Worm (Caenorhabditis elegans): Measurements from ENCODE around the gene Y37D8A.5.

Gene Y37D8A.5

ce11 chrIII:12860119-12860518, 4.8 kb upstream of the Y37D8A.5 start:
- TF ChIP-seq mxl-3 (GFP tag; optimal IDR thresholded peaks at IDR 0.05) (peak; percentile 68), tag-97 (GFP tag; IDR thresholded peaks at IDR 0.05) (no peak), zfp-3 (GFP tag; conservative IDR thresholded peaks at IDR 0.05) (no peak), skn-1 (tag; optimal IDR thresholded peaks at IDR 0.05) (no peak), tra-1 (GFP tag; IDR thresholded peaks at IDR 0.05) (no peak), hlh-11 (tag; optimal IDR thresholded peaks at IDR 0.05) (peak; percentile 13), ceh-32 (tag; optimal IDR thresholded peaks at IDR 0.05; ENCODE audit: poor library complexity) (no peak), ceh-44 (GFP tag; IDR thresholded peaks at IDR 0.05) (no peak), nhr-28 (tag; optimal IDR thresholded peaks at IDR 0.05) (peak; percentile 39), hif-1 (tag; optimal IDR thresholded peaks at IDR 0.05) (no peak), nhr-76 (tag; optimal IDR thresholded peaks at IDR 0.05) (no peak), T26A8.4 (GFP tag; IDR thresholded peaks at IDR 0.05) (no peak), lin-38 (GFP tag; IDR thresholded peaks at IDR 0.05) (no peak), hlh-30 (tag; optimal IDR thresholded peaks at IDR 0.05; ENCODE audit: insufficient read depth) (peak; percentile 8), pha-4 (GFP tag; IDR thresholded peaks at IDR 0.05) (no peak), pha-4 (tag; optimal IDR thresholded peaks at IDR 0.05) (no peak), zip-2 (tag; optimal IDR thresholded peaks at IDR 0.05) (no peak), madf-5 (GFP tag; IDR thresholded peaks at IDR 0.05) (no peak)

DNA sequence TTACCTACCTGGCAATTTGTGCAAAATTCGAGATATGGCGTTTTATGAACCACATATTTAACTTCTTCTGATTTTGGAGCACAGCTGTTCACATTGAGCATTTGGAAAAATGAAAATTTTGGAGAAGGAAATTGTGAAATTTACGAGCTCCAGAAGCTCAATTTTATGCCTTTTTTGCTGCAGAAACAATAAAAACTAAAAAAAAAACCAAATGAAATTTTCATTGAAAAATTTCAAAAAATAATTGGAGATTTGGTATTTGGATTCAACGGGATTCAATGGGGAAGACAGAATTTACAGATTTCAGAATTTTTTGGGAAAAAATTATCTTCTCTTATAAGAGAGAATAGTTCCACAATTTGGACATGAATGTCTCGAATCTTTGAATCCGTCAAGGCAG, 1.3 kb upstream of the Y37D8A.5 start, which contains the start of gene Y37D8A.26:
Gene Y37D8A.26 (minus strand): TSS at position 101 of the 400 bp plus-strand sequence.
- TF ChIP-seq gei-8 (GFP tag; optimal IDR thresholded peaks at IDR 0.05) (no peak), lin-13 (GFP tag; optimal IDR thresholded peaks at IDR 0.05) (no peak), ama-1 (optimal IDR thresholded peaks at IDR 0.05) (no peak), pha-4 (GFP tag; IDR thresholded peaks at IDR 0.05) (no peak), pha-4 (tag; optimal IDR thresholded peaks at IDR 0.05) (no peak), nhr-48 (tag; optimal IDR thresholded peaks at IDR 0.05) (no peak), duxl-1 (tag; optimal IDR thresholded peaks at IDR 0.05; ENCODE audit: poor library complexity) (no peak), zag-1 (tag; optimal IDR thresholded peaks at IDR 0.05) (no peak)

DNA sequence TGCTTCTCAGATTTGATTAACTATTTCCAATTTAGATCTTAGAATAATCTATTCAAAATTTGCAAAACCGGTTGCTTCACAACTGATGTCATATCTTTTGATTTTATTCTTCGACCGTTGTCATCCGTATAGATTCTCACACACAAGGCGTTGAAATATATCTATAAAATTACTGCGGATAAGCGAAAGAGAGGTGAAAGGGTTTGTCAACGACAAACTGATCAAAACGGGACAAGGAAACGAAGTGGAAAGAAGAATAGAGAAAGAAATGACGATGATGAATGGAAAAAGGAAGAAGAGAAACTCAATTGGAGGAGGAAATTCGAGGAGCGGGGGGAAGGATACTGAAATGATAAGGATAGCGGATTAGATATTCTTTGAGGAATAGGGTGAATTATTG, 4.3 kb downstream of the Y37D8A.5 start:
- no peak for TF ChIP-seq dpl-1 (GFP tag; optimal IDR thresholded peaks at IDR 0.05)
- no peak for TF ChIP-seq nhr-102 (tag; optimal IDR thresholded peaks at IDR 0.05)
- TF ChIP-seq nhr-28 (tag; optimal IDR thresholded peaks at IDR 0.05) = peak; percentile 34
- TF ChIP-seq dmd-9 (GFP tag; IDR thresholded peaks at IDR 0.05) = no peak
- no peak for TF ChIP-seq nhr-25 (tag; optimal IDR thresholded peaks at IDR 0.05; ENCODE audit: borderline replicate concordance, insufficient read depth)

ce11 chrIII:12849691-12850090, 5.6 kb downstream of the Y37D8A.5 start:
- no peak for TF ChIP-seq fos-1 (tag; optimal IDR thresholded peaks at IDR 0.05)
- peak; percentile 100 for TF ChIP-seq nhr-28 (tag; optimal IDR thresholded peaks at IDR 0.05)
- TF ChIP-seq ceh-44 (GFP tag; IDR thresholded peaks at IDR 0.05) = no peak
- TF ChIP-seq nhr-10 (tag; optimal IDR thresholded peaks at IDR 0.05) = no peak
- TF ChIP-seq hlh-30 (tag; optimal IDR thresholded peaks at IDR 0.05; ENCODE audit: insufficient read depth) = peak; percentile 47
- TF ChIP-seq saeg-2 (GFP tag; IDR thresholded peaks at IDR 0.05) = no peak
- no peak for TF ChIP-seq mep-1 (tag; optimal IDR thresholded peaks at IDR 0.05)
- no peak for TF ChIP-seq nhr-6 (tag; optimal IDR thresholded peaks at IDR 0.05)
- no peak for TF ChIP-seq mdt-29 (GFP tag; IDR thresholded peaks at IDR 0.05)
- TF ChIP-seq pqm-1 (tag; optimal IDR thresholded peaks at IDR 0.05) = no peak
- TF ChIP-seq ceh-62 (tag; optimal IDR thresholded peaks at IDR 0.05) = no peak
- no peak for TF ChIP-seq unc-62 (GFP tag; optimal IDR thresholded peaks at IDR 0.05 in 1 of 2)
- TF ChIP-seq unc-62 (tag; optimal IDR thresholded peaks at IDR 0.05) = no peak
- no peak for TF ChIP-seq hmg-1.1 (GFP tag; IDR thresholded peaks at IDR 0.05)
- TF ChIP-seq nhr-237 (tag; optimal IDR thresholded peaks at IDR 0.05) = no peak
- TF ChIP-seq nhr-111 (GFP tag; optimal IDR thresholded peaks at IDR 0.05) = no peak
- no peak for TF ChIP-seq daf-8 (GFP tag; IDR thresholded peaks at IDR 0.05)
- no peak for TF ChIP-seq ceh-28 (tag; optimal IDR thresholded peaks at IDR 0.05)
- no peak for TF ChIP-seq set-16 (GFP tag; IDR thresholded peaks at IDR 0.05)
- no peak for TF ChIP-seq daf-12 (tag; optimal IDR thresholded peaks at IDR 0.05)
- TF ChIP-seq lir-3 (tag; optimal IDR thresholded peaks at IDR 0.05) = no peak
- TF ChIP-seq tag-97 (GFP tag; IDR thresholded peaks at IDR 0.05) = no peak
- no peak for TF ChIP-seq ztf-7 (tag; optimal IDR thresholded peaks at IDR 0.05)
- no peak for TF ChIP-seq madf-9 (GFP tag; conservative IDR thresholded peaks at IDR 0.05)
- TF ChIP-seq rbr-2 (tag; optimal IDR thresholded peaks at IDR 0.05) = no peak

Data from whole organism, L4 larva.